Worm (Caenorhabditis elegans): ENCODE results near the gene col-116.

The col-116 gene

DNA sequence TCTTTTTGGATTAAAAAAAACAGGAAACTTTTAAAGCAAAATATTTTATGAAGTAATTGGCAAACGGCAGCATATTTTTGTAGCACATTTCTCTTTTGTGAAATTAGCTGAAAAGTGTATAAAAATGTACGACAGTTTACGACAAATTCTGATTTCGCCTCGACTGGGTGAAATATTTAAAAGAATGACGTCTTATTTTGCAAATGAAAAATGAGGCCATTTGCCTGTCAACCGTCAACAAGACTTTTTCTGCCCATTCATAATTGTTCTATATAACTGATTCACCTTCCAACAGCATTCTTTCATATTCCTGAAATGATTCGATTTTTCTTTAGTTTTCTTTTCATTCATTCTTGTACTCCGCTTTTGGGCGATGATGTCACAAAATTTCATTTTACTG lies at the start of gene col-116, which contains the start of gene F17E9.2:
col-116 (plus strand) TSS at position 315 of the 400 bp plus-strand sequence.
F17E9.2 (plus strand) TSS at position 301 of the 400 bp plus-strand sequence.
- TF ChIP-seq ztf-23 (GFP tag; IDR thresholded peaks at IDR 0.05) (no peak), T22C8.4 (GFP tag; IDR thresholded peaks at IDR 0.05) (no peak), med-1 (GFP tag; optimal IDR thresholded peaks at IDR 0.05; ENCODE audit: insufficient read depth) (no peak), ztf-29 (GFP tag; IDR thresholded peaks at IDR 0.05) (no peak), klf-2 (GFP tag; conservative IDR thresholded peaks at IDR 0.05) (no peak), tab-1 (GFP tag; IDR thresholded peaks at IDR 0.05) (no peak), flt-1 (GFP tag; IDR thresholded peaks at IDR 0.05) (no peak), ref-1 (GFP tag; conservative IDR thresholded peaks at IDR 0.05) (no peak), cog-1 (tag; optimal IDR thresholded peaks at IDR 0.05) (no peak)

DNA sequence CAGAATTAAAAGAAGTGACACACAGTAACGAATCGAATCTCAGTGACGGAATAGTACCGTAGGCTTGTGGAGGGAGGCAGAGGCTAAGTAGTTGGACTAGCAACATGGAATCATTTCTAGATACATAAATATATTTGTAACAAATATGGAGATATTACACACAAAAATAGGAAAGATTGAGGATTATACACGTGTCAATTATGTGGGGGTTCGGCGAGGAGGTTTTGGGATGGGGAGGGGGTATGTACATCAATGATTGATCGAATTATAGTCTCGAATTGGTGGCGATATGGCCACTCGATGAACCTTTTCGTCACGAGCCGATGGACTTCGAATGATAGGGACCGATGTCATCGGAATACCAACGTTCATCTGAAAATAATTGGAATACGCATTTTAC lies 48.3 kb upstream of the col-116 start:
- TF ChIP-seq med-1 (GFP tag; optimal IDR thresholded peaks at IDR 0.05; ENCODE audit: insufficient read depth) (no peak), ztf-29 (GFP tag; IDR thresholded peaks at IDR 0.05) (no peak), T22C8.4 (GFP tag; IDR thresholded peaks at IDR 0.05) (no peak), flt-1 (GFP tag; IDR thresholded peaks at IDR 0.05) (no peak), ref-1 (GFP tag; conservative IDR thresholded peaks at IDR 0.05) (no peak), ztf-23 (GFP tag; IDR thresholded peaks at IDR 0.05) (no peak), cog-1 (tag; optimal IDR thresholded peaks at IDR 0.05) (no peak), tab-1 (GFP tag; IDR thresholded peaks at IDR 0.05) (no peak), klf-2 (GFP tag; conservative IDR thresholded peaks at IDR 0.05) (no peak)

DNA sequence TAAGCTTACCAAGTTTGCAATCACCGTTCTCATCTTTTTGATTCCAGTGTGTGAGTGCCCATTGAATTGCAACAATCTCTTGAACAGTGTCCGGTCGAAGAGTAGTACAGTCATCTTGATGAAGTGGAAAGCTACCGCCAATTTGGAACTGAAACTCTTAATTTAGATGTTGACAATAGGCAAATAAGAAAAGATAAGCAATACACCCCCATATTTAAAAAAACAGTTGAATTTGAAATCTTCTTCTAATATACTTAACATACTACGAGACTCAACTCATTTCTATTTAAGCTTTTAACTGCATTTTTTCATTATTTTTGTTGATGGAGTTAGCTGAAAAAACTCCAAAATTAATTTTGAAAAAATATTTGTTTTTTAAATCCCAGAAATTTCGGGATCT lies 43.6 kb upstream of the col-116 start:
- TF ChIP-seq klf-2 (GFP tag; conservative IDR thresholded peaks at IDR 0.05): no peak
- no peak for TF ChIP-seq flt-1 (GFP tag; IDR thresholded peaks at IDR 0.05)
- TF ChIP-seq ztf-23 (GFP tag; IDR thresholded peaks at IDR 0.05): no peak
- TF ChIP-seq cog-1 (tag; optimal IDR thresholded peaks at IDR 0.05): no peak
- TF ChIP-seq ztf-29 (GFP tag; IDR thresholded peaks at IDR 0.05): no peak
- TF ChIP-seq med-1 (GFP tag; optimal IDR thresholded peaks at IDR 0.05; ENCODE audit: insufficient read depth): no peak

DNA sequence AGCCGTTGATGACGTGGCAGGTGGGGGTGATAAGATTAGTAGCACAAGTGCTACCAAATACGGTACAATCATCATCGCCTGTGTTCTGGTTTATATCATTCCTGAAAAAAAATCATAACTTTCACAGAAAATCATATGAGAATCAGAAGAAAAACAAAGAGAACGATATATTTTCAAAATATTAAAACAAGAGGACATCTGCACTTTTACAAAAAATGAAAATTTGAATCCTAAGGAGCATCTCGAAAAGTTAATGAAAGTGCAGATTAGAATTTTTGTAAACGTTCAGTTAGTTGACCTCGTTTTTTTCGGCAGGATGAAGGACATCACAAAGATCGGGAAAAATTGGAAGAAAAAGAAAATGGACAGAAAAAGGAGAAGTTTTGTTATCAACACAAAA lies 42.9 kb upstream of the col-116 start, which contains the start of gene F35H10.10:
F35H10.10 (minus strand) TSS at position 101 of the 400 bp plus-strand sequence.
- no peak for TF ChIP-seq klf-2 (GFP tag; conservative IDR thresholded peaks at IDR 0.05)
- TF ChIP-seq flt-1 (GFP tag; IDR thresholded peaks at IDR 0.05): no peak
- no peak for TF ChIP-seq ztf-29 (GFP tag; IDR thresholded peaks at IDR 0.05)
- TF ChIP-seq tab-1 (GFP tag; IDR thresholded peaks at IDR 0.05): no peak
- TF ChIP-seq T22C8.4 (GFP tag; IDR thresholded peaks at IDR 0.05): no peak

DNA sequence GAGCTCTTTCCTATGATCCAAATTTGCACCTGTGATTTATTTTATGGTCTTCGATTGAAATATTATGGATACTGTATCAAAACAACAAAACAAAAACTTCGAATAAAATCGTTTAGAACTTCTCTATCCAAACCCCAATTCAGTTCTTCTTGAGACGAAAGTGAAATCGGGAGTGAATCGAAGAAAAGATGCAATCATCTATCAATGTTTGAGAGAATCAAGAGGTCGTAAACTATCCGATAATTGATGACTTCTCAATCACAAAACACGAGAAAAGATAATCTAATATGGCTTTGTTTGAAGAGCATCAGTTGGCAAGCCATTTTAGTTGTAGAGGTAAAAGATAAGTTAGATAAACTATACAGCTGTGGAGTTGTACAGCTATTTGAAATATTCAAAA lies 37.9 kb upstream of the col-116 start:
- TF ChIP-seq tab-1 (GFP tag; IDR thresholded peaks at IDR 0.05): no peak
- no peak for TF ChIP-seq flt-1 (GFP tag; IDR thresholded peaks at IDR 0.05)
- no peak for TF ChIP-seq ztf-23 (GFP tag; IDR thresholded peaks at IDR 0.05)
- TF ChIP-seq ztf-29 (GFP tag; IDR thresholded peaks at IDR 0.05): no peak
- no peak for TF ChIP-seq T22C8.4 (GFP tag; IDR thresholded peaks at IDR 0.05)
- no peak for TF ChIP-seq med-1 (GFP tag; optimal IDR thresholded peaks at IDR 0.05; ENCODE audit: insufficient read depth)
- no peak for TF ChIP-seq ref-1 (GFP tag; conservative IDR thresholded peaks at IDR 0.05)
- TF ChIP-seq cog-1 (tag; optimal IDR thresholded peaks at IDR 0.05): no peak
- no peak for TF ChIP-seq klf-2 (GFP tag; conservative IDR thresholded peaks at IDR 0.05)

DNA sequence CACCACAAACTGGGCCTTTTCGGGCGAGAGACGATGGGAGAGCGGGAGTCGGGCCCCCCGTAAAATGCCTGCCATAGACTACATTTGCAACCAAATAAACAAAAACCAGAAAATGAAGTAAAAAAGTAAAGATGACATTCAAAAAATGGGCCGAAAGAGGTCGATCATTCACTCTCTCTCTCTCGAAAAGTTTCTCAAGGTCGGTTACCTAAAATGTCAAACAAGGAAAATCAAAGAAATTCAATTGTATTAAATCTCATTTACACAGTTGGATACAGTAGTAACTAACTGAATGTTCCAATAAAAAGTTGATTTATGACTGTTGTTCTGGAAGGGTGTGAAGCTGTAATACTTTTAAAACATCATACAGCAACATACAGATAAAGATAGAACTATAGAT lies 36.9 kb upstream of the col-116 start:
- TF ChIP-seq T22C8.4 (GFP tag; IDR thresholded peaks at IDR 0.05) (no peak), klf-2 (GFP tag; conservative IDR thresholded peaks at IDR 0.05) (no peak), ref-1 (GFP tag; conservative IDR thresholded peaks at IDR 0.05) (no peak), ztf-29 (GFP tag; IDR thresholded peaks at IDR 0.05) (no peak), cog-1 (tag; optimal IDR thresholded peaks at IDR 0.05) (no peak), tab-1 (GFP tag; IDR thresholded peaks at IDR 0.05) (no peak), flt-1 (GFP tag; IDR thresholded peaks at IDR 0.05) (no peak), med-1 (GFP tag; optimal IDR thresholded peaks at IDR 0.05; ENCODE audit: insufficient read depth) (no peak), ztf-23 (GFP tag; IDR thresholded peaks at IDR 0.05) (no peak)

DNA sequence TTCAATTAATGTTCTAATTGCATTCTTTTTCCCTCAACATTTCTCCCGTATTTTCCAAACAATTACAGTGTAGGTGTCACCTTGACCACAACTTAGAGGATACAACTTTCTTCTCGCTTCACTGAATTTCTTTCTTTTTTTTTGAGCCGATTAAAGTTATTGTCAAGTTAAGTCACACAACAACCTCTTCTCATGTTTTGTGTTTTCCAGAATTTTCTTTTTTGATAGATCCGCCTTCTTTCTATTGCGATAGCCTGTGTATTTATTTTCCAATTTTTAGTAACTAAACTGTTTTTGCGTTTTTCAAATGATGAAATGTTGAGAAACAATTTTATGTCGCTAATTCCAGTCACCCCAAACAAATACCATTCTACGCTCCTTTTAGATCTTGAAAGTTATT lies 30.0 kb upstream of the col-116 start, which contains the start of gene F35H10.3:
F35H10.3 (plus strand) TSS at position 301 of the 400 bp plus-strand sequence.
- TF ChIP-seq klf-2 (GFP tag; conservative IDR thresholded peaks at IDR 0.05): no peak

DNA sequence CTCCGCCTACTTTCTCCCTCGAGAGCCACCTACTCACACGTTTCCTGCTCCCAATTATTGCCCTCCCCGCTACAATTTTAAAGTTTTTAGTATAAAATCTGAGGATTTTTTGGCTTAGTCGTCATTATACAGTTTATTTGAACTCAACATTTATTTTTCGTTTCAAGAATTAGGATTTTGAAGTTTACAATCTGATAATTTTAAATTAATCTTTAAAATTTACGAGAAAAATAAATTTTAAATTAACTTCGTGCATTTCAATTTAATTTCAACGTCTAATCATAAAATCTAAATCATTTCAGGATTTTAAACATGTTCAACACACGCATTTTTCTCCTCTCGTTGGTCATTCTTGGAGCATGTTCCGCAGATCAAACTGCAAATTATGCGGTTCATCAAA lies 26.8 kb upstream of the col-116 start, which contains the start of gene F35H10.2:
F35H10.2 (plus strand) TSS at position 301 of the 400 bp plus-strand sequence.
- no peak for TF ChIP-seq ref-1 (GFP tag; conservative IDR thresholded peaks at IDR 0.05)
- no peak for TF ChIP-seq T22C8.4 (GFP tag; IDR thresholded peaks at IDR 0.05)
- TF ChIP-seq tab-1 (GFP tag; IDR thresholded peaks at IDR 0.05): no peak
- TF ChIP-seq flt-1 (GFP tag; IDR thresholded peaks at IDR 0.05): no peak
- no peak for TF ChIP-seq cog-1 (tag; optimal IDR thresholded peaks at IDR 0.05)
- no peak for TF ChIP-seq med-1 (GFP tag; optimal IDR thresholded peaks at IDR 0.05; ENCODE audit: insufficient read depth)
- TF ChIP-seq ztf-23 (GFP tag; IDR thresholded peaks at IDR 0.05): no peak
- no peak for TF ChIP-seq klf-2 (GFP tag; conservative IDR thresholded peaks at IDR 0.05)
- TF ChIP-seq ztf-29 (GFP tag; IDR thresholded peaks at IDR 0.05): no peak

DNA sequence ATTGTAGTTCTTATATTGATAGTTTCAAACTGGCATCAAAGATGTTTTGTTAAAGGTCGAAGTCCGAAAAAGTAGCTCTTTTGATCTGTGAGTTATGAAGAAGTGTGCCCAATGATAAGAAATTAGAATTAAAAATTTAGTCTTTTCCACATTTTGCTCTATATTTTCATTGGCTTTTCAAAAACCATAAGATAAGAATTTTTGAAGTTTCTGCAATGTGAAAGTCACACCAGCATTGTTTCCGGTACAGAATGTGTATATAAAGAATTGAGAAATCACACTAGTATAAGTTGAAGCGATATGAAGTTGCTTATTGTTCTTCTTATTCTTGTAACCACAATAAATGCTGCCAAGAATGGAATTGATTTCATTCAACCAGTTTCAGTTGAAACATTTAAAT lies 23.2 kb upstream of the col-116 start, which contains the start of gene lys-10:
lys-10 (plus strand) TSS at position 301 of the 400 bp plus-strand sequence.
- TF ChIP-seq tab-1 (GFP tag; IDR thresholded peaks at IDR 0.05): no peak
- no peak for TF ChIP-seq ztf-23 (GFP tag; IDR thresholded peaks at IDR 0.05)
- no peak for TF ChIP-seq ref-1 (GFP tag; conservative IDR thresholded peaks at IDR 0.05)
- no peak for TF ChIP-seq med-1 (GFP tag; optimal IDR thresholded peaks at IDR 0.05; ENCODE audit: insufficient read depth)
- no peak for TF ChIP-seq cog-1 (tag; optimal IDR thresholded peaks at IDR 0.05)
- TF ChIP-seq klf-2 (GFP tag; conservative IDR thresholded peaks at IDR 0.05): no peak
- TF ChIP-seq flt-1 (GFP tag; IDR thresholded peaks at IDR 0.05): no peak

DNA sequence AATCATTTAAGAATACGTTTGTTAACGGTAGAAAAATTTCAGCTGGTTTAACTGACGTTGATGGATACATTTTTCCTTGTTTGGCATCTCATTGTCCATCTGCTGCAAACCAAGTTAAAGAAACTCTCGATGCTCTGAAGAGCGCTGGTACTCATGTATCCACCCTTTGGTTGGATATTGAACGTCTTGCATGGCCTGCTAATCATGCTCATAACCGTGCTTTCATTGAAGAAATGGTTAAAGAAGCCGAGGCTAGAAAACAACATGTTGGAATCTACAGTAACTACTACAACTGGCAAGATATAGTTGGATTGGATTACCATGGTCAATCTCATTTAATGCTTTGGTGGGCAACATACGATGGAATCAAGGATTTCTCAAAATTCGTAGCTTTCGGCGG lies 22.7 kb upstream of the col-116 start:
- no peak for TF ChIP-seq med-1 (GFP tag; optimal IDR thresholded peaks at IDR 0.05; ENCODE audit: insufficient read depth)
- no peak for TF ChIP-seq ztf-23 (GFP tag; IDR thresholded peaks at IDR 0.05)
- no peak for TF ChIP-seq flt-1 (GFP tag; IDR thresholded peaks at IDR 0.05)
- TF ChIP-seq T22C8.4 (GFP tag; IDR thresholded peaks at IDR 0.05): no peak
- TF ChIP-seq cog-1 (tag; optimal IDR thresholded peaks at IDR 0.05): no peak
- TF ChIP-seq tab-1 (GFP tag; IDR thresholded peaks at IDR 0.05): no peak
- TF ChIP-seq ref-1 (GFP tag; conservative IDR thresholded peaks at IDR 0.05): no peak
- TF ChIP-seq klf-2 (GFP tag; conservative IDR thresholded peaks at IDR 0.05): no peak
- TF ChIP-seq ztf-29 (GFP tag; IDR thresholded peaks at IDR 0.05): no peak
